Fruit fly (Drosophila melanogaster) whole organism, embryonic: Measurements from ENCODE around the gene RhoGAP1A.

Experiments
- Abd-B ChIP-seq: fragments of 200-800 bp; sonication (Bioruptor generic); optimal IDR thresholded peaks from 2 replicates; lab custom pipeline; 2018; ENCODE audit warnings: missing biosample characterization, mild to moderate bottlenecking, missing genetic modification characterization, moderate library complexity
- Atf3 ChIP-seq: fragments of 200-800 bp; sonication (Bioruptor generic); optimal IDR thresholded peaks from 3 replicates; lab custom pipeline; 2016; ENCODE audit warnings: missing biosample characterization, missing genetic modification characterization
- BEAF-32 ChIP-seq: fragments of 200-800 bp; sonication (Bioruptor generic); optimal IDR thresholded peaks from 3 replicates; lab custom pipeline; 2017; ENCODE audit warnings: missing biosample characterization, missing genetic modification characterization, mild to moderate bottlenecking, moderate library complexity, missing genetic modification reagents
- CG10959 ChIP-seq: fragments of 200-800 bp; sonication (Bioruptor generic); IDR thresholded peaks from 2 replicates; pipeline ENCODE4 v1.3.6; 2022; ENCODE audit warnings: missing biosample characterization, missing genetic modification characterization
- CG11247 ChIP-seq: fragments of 200-800 bp; sonication (Bioruptor generic); IDR thresholded peaks from 2 replicates; pipeline ENCODE4 v1.3.6; 2022; ENCODE audit warnings: missing biosample characterization, missing genetic modification characterization
- CG11398 ChIP-seq: fragments of 200-800 bp; sonication (Bioruptor generic); optimal IDR thresholded peaks from 2 replicates; lab custom pipeline; 2016; ENCODE audit warnings: missing biosample characterization, missing genetic modification characterization
- CG12236 ChIP-seq: fragments of 200-800 bp; sonication (Bioruptor generic); optimal IDR thresholded peaks from 2 replicates; lab custom pipeline; 2016; ENCODE audit warnings: missing biosample characterization, missing genetic modification characterization
- CG12299 ChIP-seq: fragments of 200-800 bp; sonication (Bioruptor generic); optimal IDR thresholded peaks from 2 replicates; lab custom pipeline; 2018; ENCODE audit warnings: missing biosample characterization, mild to moderate bottlenecking, missing genetic modification characterization
- CG12744 ChIP-seq: fragments of 200-800 bp; sonication (Bioruptor generic); optimal IDR thresholded peaks from 2 replicates; lab custom pipeline; 2016; ENCODE audit warnings: missing biosample characterization, missing genetic modification characterization
- CG1529 ChIP-seq: fragments of 200-800 bp; sonication (Bioruptor generic); optimal IDR thresholded peaks from 3 replicates; lab custom pipeline; 2018; ENCODE audit warnings: missing biosample characterization, missing genetic modification characterization
- CG15601 ChIP-seq: fragments of 200-800 bp; sonication (Bioruptor generic); optimal IDR thresholded peaks from 3 replicates; lab custom pipeline; 2019; ENCODE audit warnings: missing biosample characterization, mild to moderate bottlenecking, missing genetic modification characterization, moderate library complexity
- CG17568 ChIP-seq: fragments of 200-800 bp; sonication (Bioruptor generic); optimal IDR thresholded peaks from 2 replicates; lab custom pipeline; 2018; ENCODE audit warnings: missing biosample characterization, mild to moderate bottlenecking, missing genetic modification characterization, moderate library complexity
- CG17612 ChIP-seq: fragments of 200-800 bp; sonication (Bioruptor generic); IDR thresholded peaks from 2 replicates; pipeline ENCODE4 v1.3.6; 2022; ENCODE audit warnings: missing biosample characterization, missing genetic modification characterization
- CG2116 ChIP-seq: fragments of 200-800 bp; sonication (Bioruptor generic); optimal IDR thresholded peaks from 3 replicates; lab custom pipeline; 2018; ENCODE audit warnings: missing biosample characterization, mild to moderate bottlenecking, missing genetic modification characterization
- CG2678 ChIP-seq: fragments of 200-800 bp; sonication (Bioruptor generic); optimal IDR thresholded peaks from 3 replicates; lab custom pipeline; 2019; ENCODE audit warnings: missing biosample characterization, mild to moderate bottlenecking, missing genetic modification characterization, moderate library complexity
- CG31441 ChIP-seq: fragments of 200-800 bp; sonication (Bioruptor generic); IDR thresholded peaks from 2 replicates; pipeline ENCODE4 v1.3.6; 2022; ENCODE audit warnings: missing biosample characterization, missing genetic modification characterization
- CG3847 ChIP-seq: fragments of 200-800 bp; sonication (Bioruptor generic); IDR thresholded peaks from 2 replicates; pipeline ENCODE4 v1.3.6; 2022; ENCODE audit warnings: missing biosample characterization, missing genetic modification characterization
- D19B ChIP-seq: fragments of 200-800 bp; sonication (Bioruptor generic); optimal IDR thresholded peaks from 2 replicates; lab custom pipeline; 2017; ENCODE audit warnings: missing biosample characterization, mild to moderate bottlenecking, missing genetic modification characterization
- Deaf1 ChIP-seq: fragments of 200-800 bp; optimal IDR thresholded peaks from 3 replicates; lab custom pipeline; 2019; ENCODE audit warnings: missing biosample characterization, mild to moderate bottlenecking, missing genetic modification characterization, moderate library complexity
- Elba2 ChIP-seq: fragments of 200-800 bp; sonication (Bioruptor generic); optimal IDR thresholded peaks from 3 replicates; lab custom pipeline; 2016; ENCODE audit warnings: missing biosample characterization, missing genetic modification characterization
- H2.0 ChIP-seq: fragments of 200-800 bp; sonication (Bioruptor generic); IDR thresholded peaks from 2 replicates; pipeline ENCODE4 v1.3.6; 2022; ENCODE audit warnings: missing biosample characterization, missing genetic modification characterization
- HLH3B ChIP-seq: fragments of 200-800 bp; sonication (Bioruptor generic); IDR thresholded peaks from 2 replicates; pipeline ENCODE4 v1.3.6; 2022; ENCODE audit warnings: missing biosample characterization, missing genetic modification characterization
- Hey ChIP-seq: fragments of 200-800 bp; sonication (Bioruptor generic); optimal IDR thresholded peaks from 3 replicates; lab custom pipeline; 2018; ENCODE audit warnings: missing biosample characterization, mild to moderate bottlenecking, missing genetic modification characterization
- Lhr ChIP-seq: fragments of 200-800 bp; sonication (Bioruptor generic); optimal IDR thresholded peaks from 3 replicates; lab custom pipeline; 2017; ENCODE audit warnings: mild to moderate bottlenecking, missing biosample characterization, missing genetic modification reagents, missing genetic modification characterization
- Mrtf ChIP-seq: fragments of 200-800 bp; sonication (Bioruptor generic); IDR thresholded peaks from 3 replicates; pipeline ENCODE4 v1.3.6; 2022; ENCODE audit warnings: missing biosample characterization, missing genetic modification characterization
- Spps ChIP-seq: fragments of 200-800 bp; sonication (Bioruptor generic); optimal IDR thresholded peaks from 2 replicates; lab custom pipeline; 2018; ENCODE audit warnings: missing biosample characterization, mild to moderate bottlenecking, missing genetic modification characterization
- Trl ChIP-seq, 3 experiments: fragments of >200 bp in 2 of 3; fragments of 200-800 bp in 1 of 3; sonication (Bioruptor generic) in 1 of 3; optimal IDR thresholded peaks; 2 replicates in 1 of 3; 3 replicates in 2 of 3; lab custom pipeline; 2016 to 2017; ENCODE audit warnings: missing biosample characterization in 1 of 3, missing genetic modification characterization in 1 of 3
- al ChIP-seq: fragments of 200-800 bp; sonication (Bioruptor generic); IDR thresholded peaks from 2 replicates; pipeline ENCODE4 v1.3.6; 2022; ENCODE audit warnings: missing biosample characterization, missing genetic modification characterization
- ato ChIP-seq: fragments of 200-800 bp; sonication (Bioruptor generic); IDR thresholded peaks from 2 replicates; pipeline ENCODE4 v1.3.6; 2022; ENCODE audit warnings: missing biosample characterization, missing genetic modification characterization; ENCODE audit not compliant: partially characterized antibody
- cg ChIP-seq: fragments of 200-800 bp; sonication (Bioruptor generic); optimal IDR thresholded peaks from 3 replicates; lab custom pipeline; 2019; ENCODE audit warnings: missing biosample characterization, mild to moderate bottlenecking, missing genetic modification characterization, moderate library complexity
- cwo ChIP-seq: fragments of 200-800 bp; sonication (Bioruptor generic); optimal IDR thresholded peaks from 3 replicates; lab custom pipeline; 2017; ENCODE audit warnings: missing biosample characterization, missing genetic modification characterization, mild to moderate bottlenecking, moderate library complexity, missing genetic modification reagents
- dmrt99B ChIP-seq: fragments of 200-800 bp; sonication (Bioruptor generic); optimal IDR thresholded peaks from 2 replicates; lab custom pipeline; 2018; ENCODE audit warnings: missing biosample characterization, mild to moderate bottlenecking, missing genetic modification characterization, moderate library complexity
- gfzf ChIP-seq: fragments of 200-800 bp; sonication (Bioruptor generic); optimal IDR thresholded peaks from 2 replicates; lab custom pipeline; 2016; ENCODE audit warnings: missing biosample characterization, mild to moderate bottlenecking, missing genetic modification characterization, moderate library complexity
- gro ChIP-seq: fragments of 200-800 bp; sonication (Bioruptor generic); optimal IDR thresholded peaks from 2 replicates; lab custom pipeline; 2016; ENCODE audit warnings: missing biosample characterization, missing genetic modification characterization
- gsb-n ChIP-seq: fragments of 200-800 bp; sonication (Bioruptor generic); optimal IDR thresholded peaks from 3 replicates; lab custom pipeline; 2018; ENCODE audit warnings: missing biosample characterization, mild to moderate bottlenecking, missing genetic modification characterization
- hb ChIP-seq: fragments of 200-800 bp; sonication (Bioruptor generic); IDR thresholded peaks from 3 replicates; pipeline ENCODE4 v1.3.6; 2022; ENCODE audit warnings: missing biosample characterization, missing genetic modification characterization; ENCODE audit not compliant: partially characterized antibody
- hbn ChIP-seq: fragments of 200-800 bp; sonication (Bioruptor generic); IDR thresholded peaks from 2 replicates; pipeline ENCODE4 v1.3.6; 2022; ENCODE audit warnings: missing biosample characterization, missing genetic modification characterization; ENCODE audit not compliant: partially characterized antibody
- lmd ChIP-seq: fragments of 200-800 bp; sonication (Bioruptor generic); IDR thresholded peaks from 2 replicates; pipeline ENCODE4 v1.3.6; 2022; ENCODE audit warnings: missing biosample characterization, missing genetic modification characterization
- lov ChIP-seq, 2 experiments: fragments of 200-800 bp in 1 of 2; fragments of >200 bp in 1 of 2; sonication (Bioruptor generic) in 1 of 2; IDR thresholded peaks in 1 of 2; optimal IDR thresholded peaks in 1 of 2; 2 replicates in 1 of 2; 3 replicates in 1 of 2; pipeline versions ENCODE4 v1.3.6 to Lab custom; 2017 to 2022; ENCODE audit warnings: missing biosample characterization in 1 of 2, missing genetic modification characterization in 1 of 2
- nerfin-1 ChIP-seq: fragments of 200-800 bp; sonication (Bioruptor generic); optimal IDR thresholded peaks from 3 replicates; lab custom pipeline; 2019; ENCODE audit warnings: missing biosample characterization, mild to moderate bottlenecking, missing genetic modification characterization, moderate library complexity
- phol ChIP-seq: fragments of 200-800 bp; sonication (Bioruptor generic); optimal IDR thresholded peaks from 3 replicates; lab custom pipeline; 2018; ENCODE audit warnings: missing biosample characterization, mild to moderate bottlenecking, missing genetic modification characterization, moderate library complexity
- shn ChIP-seq: fragments of 200-800 bp; sonication (Bioruptor generic); optimal IDR thresholded peaks from 3 replicates; lab custom pipeline; 2016; ENCODE audit warnings: missing biosample characterization, missing genetic modification characterization
- sob ChIP-seq: fragments of 200-800 bp; sonication (Bioruptor generic); IDR thresholded peaks from 2 replicates; pipeline ENCODE4 v1.3.6; 2022; ENCODE audit warnings: missing biosample characterization, missing genetic modification characterization
- stwl ChIP-seq: fragments of 200-800 bp; sonication (Bioruptor generic); optimal IDR thresholded peaks from 3 replicates; lab custom pipeline; 2018; ENCODE audit warnings: missing biosample characterization, mild to moderate bottlenecking, missing genetic modification characterization, moderate library complexity
- trh ChIP-seq: fragments of 200-800 bp; sonication (Bioruptor generic); optimal IDR thresholded peaks from 2 replicates; lab custom pipeline; 2016; ENCODE audit warnings: missing biosample characterization, missing genetic modification characterization
- ttk ChIP-seq: fragments of 200-800 bp; sonication (Bioruptor generic); IDR thresholded peaks from 2 replicates; pipeline ENCODE4 v2.1.2; 2022; ENCODE audit warnings: missing biosample characterization, missing genetic modification characterization
- tx ChIP-seq: fragments of 200-800 bp; sonication (Bioruptor generic); optimal IDR thresholded peaks from 2 replicates; lab custom pipeline; 2016; ENCODE audit warnings: missing biosample characterization, missing genetic modification characterization
- zen2 ChIP-seq: fragments of 200-800 bp; sonication (Bioruptor generic); IDR thresholded peaks from 3 replicates; pipeline ENCODE4 v1.3.6; 2022; ENCODE audit warnings: missing biosample characterization, missing genetic modification characterization; ENCODE audit not compliant: partially characterized antibody
- zfh1 ChIP-seq: fragments of 200-800 bp; sonication (Bioruptor generic); IDR thresholded peaks from 3 replicates; pipeline ENCODE4 v1.3.6; 2022; ENCODE audit warnings: missing biosample characterization, missing genetic modification characterization

RhoGAP1A gene

DNA sequence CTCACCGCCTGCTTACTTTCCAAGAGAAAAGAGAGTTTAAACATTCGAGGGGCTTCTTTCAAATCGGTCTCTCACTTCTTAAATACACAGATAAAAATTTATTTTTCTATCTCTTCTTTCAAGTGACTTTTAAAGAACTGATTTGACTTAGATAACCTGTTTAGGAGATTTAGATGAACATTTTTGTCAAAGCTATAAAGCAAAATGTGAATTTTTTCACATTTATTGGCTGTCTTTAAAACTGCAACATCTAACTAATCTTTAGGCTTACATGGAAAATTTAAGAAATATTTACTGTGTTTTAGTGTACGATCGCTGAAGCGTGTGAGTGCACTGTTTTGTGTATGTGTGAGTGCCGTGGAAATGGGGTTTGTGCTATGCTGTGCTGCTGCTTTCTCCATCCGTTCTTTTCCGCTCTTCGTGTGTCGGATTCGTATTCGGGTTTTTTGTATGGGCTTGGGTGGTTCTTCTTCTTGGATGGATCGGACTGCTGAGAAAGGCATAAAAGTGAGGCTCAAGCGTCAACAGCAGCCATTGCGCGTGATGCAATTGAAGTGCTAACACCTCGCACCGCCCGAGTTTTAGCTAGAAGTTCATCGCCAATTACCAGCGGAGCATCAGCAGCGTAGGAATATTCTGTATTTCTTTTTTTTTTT, 48.4 kb downstream of the RhoGAP1A start (continued):
- TF ChIP-seq HLH3B (GFP tag; lab: Robert Waterston, UW), result no peak
- peak; percentile 28 for TF ChIP-seq Atf3 (GFP tag; lab: Kevin White, UChicago)
- TF ChIP-seq Trl (optimal IDR thresholded peaks at IDR 0.05; lab: Kevin White, UChicago), result peak in 1 of 2 experiments; percentile 17
- peak; percentile 41 for TF ChIP-seq Trl (GFP tag; optimal IDR thresholded peaks at IDR 0.05; lab: Kevin White, UChicago)
- TF ChIP-seq shn (GFP tag; lab: Kevin White, UChicago), result peak; percentile 19
- TF ChIP-seq gsb-n, result peak; percentile 84
- TF ChIP-seq CG11247 (GFP tag; lab: Robert Waterston, UW), result no peak
- TF ChIP-seq CG2678, result peak; percentile 69
- no peak for TF ChIP-seq Elba2 (GFP tag; lab: Kevin White, UChicago)
- peak; percentile 32 for TF ChIP-seq stwl
- peak; percentile 69 for TF ChIP-seq nerfin-1
- peak; percentile 44 for TF ChIP-seq CG17568 (GFP tag; lab: Kevin White, UChicago)
- TF ChIP-seq zen2, result no peak
- peak; percentile 10 for TF ChIP-seq CG2116 (GFP tag; lab: Kevin White, UChicago)
- TF ChIP-seq CG15601 (tag; lab: Kevin White, UChicago), result peak; percentile 76
- TF ChIP-seq CG12236 (GFP tag; lab: Kevin White, UChicago), result peak; percentile 43
- TF ChIP-seq sob (GFP tag; lab: Robert Waterston, UW), result no peak
- TF ChIP-seq BEAF-32 (GFP tag; lab: Kevin White, UChicago), result no peak
- TF ChIP-seq Deaf1, result peak; percentile 75
- no peak; the same call in 1 of the 2 replicates for TF ChIP-seq lmd (GFP tag; lab: Robert Waterston, UW)
- no peak for TF ChIP-seq lov (optimal IDR thresholded peaks at IDR 0.05; lab: Kevin White, UChicago)
- no peak for TF ChIP-seq lov (GFP tag; IDR thresholded peaks at IDR 0.05; lab: Robert Waterston, UW)
- TF ChIP-seq H2.0 (GFP tag; lab: Robert Waterston, UW), result no peak
- no peak for TF ChIP-seq hb (GFP tag; lab: Robert Waterston, UW)
- TF ChIP-seq CG3847 (GFP tag; lab: Robert Waterston, UW), result no peak
- TF ChIP-seq CG12299, result no peak
- no peak for TF ChIP-seq hbn (GFP tag; lab: Robert Waterston, UW)
- no peak for TF ChIP-seq al (GFP tag; lab: Robert Waterston, UW)
- TF ChIP-seq CG1529 (GFP tag; lab: Kevin White, UChicago), result peak; percentile 66
- no peak for TF ChIP-seq cwo
- no peak for TF ChIP-seq ttk
- TF ChIP-seq gfzf (GFP tag; lab: Kevin White, UChicago), result no peak
- peak; percentile 59 for TF ChIP-seq CG11398 (GFP tag; lab: Kevin White, UChicago)
- TF ChIP-seq D19B (GFP tag; lab: Kevin White, UChicago), result no peak
- peak; percentile 31 for TF ChIP-seq Abd-B
- TF ChIP-seq zfh1 (GFP tag; lab: Robert Waterston, UW), result peak; percentile 49; the same call in 1 of the 3 replicates
- TF ChIP-seq Lhr, result peak; percentile 24
- TF ChIP-seq CG10959, result no peak
- peak; percentile 59 for TF ChIP-seq dmrt99B (tag; lab: Kevin White, UChicago)
- no peak for TF ChIP-seq gro (GFP tag; lab: Kevin White, UChicago)
- no peak for TF ChIP-seq CG12744
- no peak for TF ChIP-seq Mrtf (GFP tag; lab: Robert Waterston, UW)
- peak; percentile 75 for TF ChIP-seq phol (tag; lab: Kevin White, UChicago)
- TF ChIP-seq ato (GFP tag; lab: Robert Waterston, UW), result no peak
- TF ChIP-seq trh (GFP tag; lab: Kevin White, UChicago), result no peak
- TF ChIP-seq CG17612 (GFP tag; lab: Robert Waterston, UW), result no peak
- TF ChIP-seq tx (GFP tag; lab: Kevin White, UChicago), result peak; percentile 16
- TF ChIP-seq Spps, result peak; percentile 78
- no peak for TF ChIP-seq Hey (tag; lab: Kevin White, UChicago)
- peak; percentile 79 for TF ChIP-seq cg (GFP tag; lab: Kevin White, UChicago)
- TF ChIP-seq CG31441 (GFP tag; lab: Robert Waterston, UW), result peak; percentile 76
